Fruit fly (Drosophila melanogaster) whole organism, embryonic: Measurements from ENCODE around the gene CG7183.

Experiments
- B-H2 ChIP-seq: fragments of 200-800 bp; sonication (Bioruptor generic); optimal IDR thresholded peaks from 2 replicates; lab custom pipeline; 2018; ENCODE audit warnings: missing biosample characterization, mild to moderate bottlenecking, missing genetic modification characterization
- BtbVII ChIP-seq: fragments of 200-800 bp; sonication (Bioruptor generic); optimal IDR thresholded peaks from 3 replicates; lab custom pipeline; 2017; ENCODE audit warnings: missing biosample characterization, mild to moderate bottlenecking, missing genetic modification characterization
- CG10209 ChIP-seq: fragments of 200-800 bp; sonication (Bioruptor generic); optimal IDR thresholded peaks from 3 replicates; lab custom pipeline; 2017; ENCODE audit warnings: missing biosample characterization, mild to moderate bottlenecking, missing genetic modification characterization, missing genetic modification reagents
- CG1024 ChIP-seq: fragments of 200-800 bp; sonication (Bioruptor generic); IDR thresholded peaks from 2 replicates; pipeline ENCODE4 v1.3.6; 2022; ENCODE audit warnings: missing biosample characterization, missing genetic modification characterization
- CG10959 ChIP-seq: fragments of 200-800 bp; sonication (Bioruptor generic); IDR thresholded peaks from 2 replicates; pipeline ENCODE4 v1.3.6; 2022; ENCODE audit warnings: missing biosample characterization, missing genetic modification characterization
- CG17568 ChIP-seq: fragments of 200-800 bp; sonication (Bioruptor generic); optimal IDR thresholded peaks from 2 replicates; lab custom pipeline; 2018; ENCODE audit warnings: missing biosample characterization, mild to moderate bottlenecking, missing genetic modification characterization, moderate library complexity
- CG18599 ChIP-seq: fragments of 200-800 bp; sonication (Bioruptor generic); optimal IDR thresholded peaks from 3 replicates; lab custom pipeline; 2017; ENCODE audit warnings: missing biosample characterization, missing genetic modification characterization, mild to moderate bottlenecking, moderate library complexity, missing genetic modification reagents
- CG2678 ChIP-seq: fragments of 200-800 bp; sonication (Bioruptor generic); optimal IDR thresholded peaks from 3 replicates; lab custom pipeline; 2019; ENCODE audit warnings: missing biosample characterization, mild to moderate bottlenecking, missing genetic modification characterization, moderate library complexity
- CG31441 ChIP-seq: fragments of 200-800 bp; sonication (Bioruptor generic); IDR thresholded peaks from 2 replicates; pipeline ENCODE4 v1.3.6; 2022; ENCODE audit warnings: missing biosample characterization, missing genetic modification characterization
- CG3163 ChIP-seq: fragments of 200-800 bp; sonication (Bioruptor generic); optimal IDR thresholded peaks from 3 replicates; lab custom pipeline; 2016; ENCODE audit warnings: missing biosample characterization, missing genetic modification characterization
- CG32767 ChIP-seq: fragments of 200-800 bp; sonication (Bioruptor generic); IDR thresholded peaks from 2 replicates; pipeline ENCODE4 v1.3.6; 2022; ENCODE audit warnings: missing biosample characterization, missing genetic modification characterization
- CG4707 ChIP-seq: fragments of 200-800 bp; sonication (Bioruptor generic); optimal IDR thresholded peaks from 2 replicates; lab custom pipeline; 2018; ENCODE audit warnings: missing biosample characterization, mild to moderate bottlenecking, missing genetic modification characterization, moderate library complexity
- CG6689 ChIP-seq: fragments of 200-800 bp; sonication (Bioruptor generic); IDR thresholded peaks from 2 replicates; pipeline ENCODE4 v1.3.6; 2022; ENCODE audit warnings: missing biosample characterization, missing genetic modification characterization
- CG6791 ChIP-seq: fragments of 200-800 bp; sonication (Bioruptor generic); IDR thresholded peaks from 3 replicates; pipeline ENCODE4 v1.3.6; 2022; ENCODE audit warnings: missing biosample characterization, missing genetic modification characterization; ENCODE audit not compliant: partially characterized antibody
- CG9609 ChIP-seq: fragments of 200-800 bp; sonication (Bioruptor generic); optimal IDR thresholded peaks from 3 replicates; lab custom pipeline; 2016; ENCODE audit warnings: missing biosample characterization, missing genetic modification characterization
- CG9727 ChIP-seq: fragments of 200-800 bp; sonication (Bioruptor generic); optimal IDR thresholded peaks from 3 replicates; lab custom pipeline; 2017; ENCODE audit warnings: missing biosample characterization, mild to moderate bottlenecking, missing genetic modification characterization
- Camta ChIP-seq: fragments of 200-800 bp; sonication (Bioruptor generic); optimal IDR thresholded peaks from 2 replicates; lab custom pipeline; 2016; ENCODE audit warnings: missing biosample characterization, missing genetic modification characterization
- Chrac-16 ChIP-seq: fragments of 200-800 bp; sonication (Bioruptor generic); optimal IDR thresholded peaks from 3 replicates; lab custom pipeline; 2016; ENCODE audit warnings: missing biosample characterization, missing genetic modification characterization
- CrebB ChIP-seq: fragments of 200-800 bp; sonication (Bioruptor generic); optimal IDR thresholded peaks from 3 replicates; lab custom pipeline; 2018; ENCODE audit warnings: missing biosample characterization, mild to moderate bottlenecking, missing genetic modification characterization
- HHEX ChIP-seq: fragments of 200-800 bp; sonication (Bioruptor generic); optimal IDR thresholded peaks from 3 replicates; lab custom pipeline; 2017; ENCODE audit warnings: missing biosample characterization, mild to moderate bottlenecking, missing genetic modification characterization, missing genetic modification reagents
- HLH54F ChIP-seq: fragments of 200-800 bp; sonication (Bioruptor generic); optimal IDR thresholded peaks from 3 replicates; lab custom pipeline; 2016; ENCODE audit warnings: missing biosample characterization, missing genetic modification characterization
- HmgD ChIP-seq: fragments of 200-800 bp; sonication (Bioruptor generic); optimal IDR thresholded peaks from 3 replicates; lab custom pipeline; 2016; ENCODE audit warnings: missing biosample characterization, missing genetic modification characterization
- HmgZ ChIP-seq: fragments of 200-800 bp; sonication (Bioruptor generic); optimal IDR thresholded peaks from 2 replicates; lab custom pipeline; 2018; ENCODE audit warnings: missing biosample characterization, mild to moderate bottlenecking, missing genetic modification characterization
- Med ChIP-seq: fragments of 200-800 bp; sonication (Bioruptor generic); peaks from one replicate; lab custom pipeline; 2016; ENCODE audit warnings: missing biosample characterization, missing genetic modification characterization, mild to moderate bottlenecking, inconsistent platforms, moderate library complexity
- Meics ChIP-seq: fragments of 200-800 bp; sonication (Bioruptor generic); optimal IDR thresholded peaks from 2 replicates; lab custom pipeline; 2017; ENCODE audit warnings: missing biosample characterization, mild to moderate bottlenecking, missing genetic modification characterization
- Six4 ChIP-seq: fragments of 200-800 bp; sonication (Bioruptor generic); optimal IDR thresholded peaks from 2 replicates; lab custom pipeline; 2016; ENCODE audit warnings: missing biosample characterization, missing genetic modification characterization
- Usf ChIP-seq: fragments of 200-800 bp; sonication (Bioruptor generic); optimal IDR thresholded peaks from 2 replicates; lab custom pipeline; 2017; ENCODE audit warnings: missing genotype, missing biosample characterization, missing genetic modification characterization
- Vsx1 ChIP-seq: fragments of 200-800 bp; sonication (Bioruptor generic); optimal IDR thresholded peaks from 2 replicates; lab custom pipeline; 2017; ENCODE audit warnings: missing biosample characterization, mild to moderate bottlenecking, missing genetic modification characterization, missing genetic modification reagents
- amos ChIP-seq: fragments of 200-800 bp; sonication (Bioruptor generic); IDR thresholded peaks from 2 replicates; pipeline ENCODE4 v1.3.6; 2022; ENCODE audit warnings: missing biosample characterization, missing genetic modification characterization; ENCODE audit not compliant: partially characterized antibody
- az2 ChIP-seq: fragments of 200-800 bp; sonication (Bioruptor generic); optimal IDR thresholded peaks from 3 replicates; lab custom pipeline; 2016; ENCODE audit warnings: missing biosample characterization, missing genetic modification characterization
- bowl ChIP-seq: fragments of 200-800 bp; sonication (Bioruptor generic); IDR thresholded peaks from 2 replicates; pipeline ENCODE4 v1.3.6; 2022; ENCODE audit warnings: missing biosample characterization, missing genetic modification characterization
- caup ChIP-seq: fragments of 200-800 bp; sonication (Bioruptor generic); optimal IDR thresholded peaks from 3 replicates; lab custom pipeline; 2017; ENCODE audit warnings: missing biosample characterization, mild to moderate bottlenecking, missing genetic modification characterization, moderate library complexity; ENCODE audit not compliant: severe bottlenecking
- da ChIP-seq: fragments of 200-800 bp; sonication (Bioruptor generic); optimal IDR thresholded peaks from 2 replicates; lab custom pipeline; 2016; ENCODE audit warnings: missing biosample characterization, missing genetic modification characterization
- dan ChIP-seq: fragments of 200-800 bp; sonication (Bioruptor generic); IDR thresholded peaks from 2 replicates; pipeline ENCODE4 v1.3.6; 2022; ENCODE audit warnings: missing biosample characterization, missing genetic modification characterization
- dati ChIP-seq: fragments of 200-800 bp; sonication (Bioruptor generic); IDR thresholded peaks from 2 replicates; pipeline ENCODE4 v1.3.6; 2022; ENCODE audit warnings: missing biosample characterization, missing genetic modification characterization
- ems ChIP-seq: fragments of 200-800 bp; sonication (Bioruptor generic); optimal IDR thresholded peaks from 3 replicates; lab custom pipeline; 2016; ENCODE audit warnings: missing biosample characterization, missing genetic modification characterization
- gem ChIP-seq: fragments of 200-800 bp; sonication (Bioruptor generic); optimal IDR thresholded peaks from 2 replicates; lab custom pipeline; 2019; ENCODE audit warnings: missing biosample characterization, mild to moderate bottlenecking, missing genetic modification characterization, moderate library complexity
- grau ChIP-seq: fragments of 200-800 bp; optimal IDR thresholded peaks from 3 replicates; lab custom pipeline; 2019; ENCODE audit warnings: missing biosample characterization, mild to moderate bottlenecking, missing genetic modification characterization, moderate library complexity
- inv ChIP-seq: fragments of 200-800 bp; sonication (Bioruptor generic); IDR thresholded peaks from 2 replicates; pipeline ENCODE4 v1.3.6; 2022; ENCODE audit warnings: missing biosample characterization, missing genetic modification characterization; ENCODE audit not compliant: partially characterized antibody
- luna ChIP-seq: fragments of 200-800 bp; sonication (Bioruptor generic); optimal IDR thresholded peaks from 2 replicates; lab custom pipeline; 2016; ENCODE audit warnings: missing biosample characterization, missing genetic modification characterization
- nmo ChIP-seq: fragments of 200-800 bp; sonication (Bioruptor generic); optimal IDR thresholded peaks from 2 replicates; lab custom pipeline; 2018; ENCODE audit warnings: missing biosample characterization, mild to moderate bottlenecking, missing genetic modification characterization, moderate library complexity
- org-1 ChIP-seq: fragments of 200-800 bp; sonication (Bioruptor generic); optimal IDR thresholded peaks from 2 replicates; lab custom pipeline; 2017; ENCODE audit warnings: missing biosample characterization, missing genetic modification characterization
- p53 ChIP-seq: fragments of 200-800 bp; sonication (Bioruptor generic); optimal IDR thresholded peaks from 2 replicates; lab custom pipeline; 2016; ENCODE audit warnings: missing biosample characterization, missing genetic modification characterization
- sr ChIP-seq: fragments of 200-800 bp; sonication (Bioruptor generic); IDR thresholded peaks from 3 replicates; pipeline ENCODE4 v1.3.6; 2022; ENCODE audit warnings: missing biosample characterization, missing genetic modification characterization
- ttk ChIP-seq: fragments of 200-800 bp; sonication (Bioruptor generic); IDR thresholded peaks from 2 replicates; pipeline ENCODE4 v2.1.2; 2022; ENCODE audit warnings: missing biosample characterization, missing genetic modification characterization
- vfl ChIP-seq: fragments of 200-800 bp; sonication (Bioruptor generic); optimal IDR thresholded peaks from 2 replicates; lab custom pipeline; 2016; ENCODE audit warnings: missing biosample characterization, missing genetic modification characterization
- z ChIP-seq: fragments of 200-800 bp; sonication (Bioruptor generic); IDR thresholded peaks from 3 replicates; pipeline ENCODE4 v1.3.6; 2022; ENCODE audit warnings: missing biosample characterization, missing genetic modification characterization

The CG7183 gene

dm6 chr3R:18196622-18196990 is 23.9 kb downstream of the CG7183 start (continued):
- TF ChIP-seq HmgZ (tag; lab: Kevin White, UChicago), result no peak
- TF ChIP-seq luna (GFP tag; lab: Kevin White, UChicago), result no peak
- peak; percentile 63 for TF ChIP-seq Vsx1 (GFP tag; lab: Kevin White, UChicago)
- no peak for TF ChIP-seq CG2678 (tag; lab: Kevin White, UChicago)
- TF ChIP-seq HLH54F (GFP tag; lab: Kevin White, UChicago), result no peak
- TF ChIP-seq CG31441, result no peak

dm6 chr3R:18195295-18195694 is 25.2 kb downstream of the CG7183 start:
- no peak for TF ChIP-seq grau
- TF ChIP-seq CG17568 (GFP tag; lab: Kevin White, UChicago), result no peak
- TF ChIP-seq Med (GFP tag; lab: Kevin White, UChicago), result peak; percentile 42
- no peak for TF ChIP-seq CG6689 (GFP tag; lab: Robert Waterston, UW)
- no peak for TF ChIP-seq ttk (GFP tag; lab: Robert Waterston, UW)
- TF ChIP-seq Camta (GFP tag; lab: Kevin White, UChicago), result no peak
- TF ChIP-seq CG10959 (GFP tag; lab: Robert Waterston, UW), result no peak
- TF ChIP-seq CG3163 (GFP tag; lab: Kevin White, UChicago), result no peak

dm6 chr3R:18191867-18192266 is 28.6 kb downstream of the CG7183 start, which contains the start of gene CG14313:
Gene CG14313, minus strand, starts transcription at chr3R:18191967.
- peak; percentile 32 for TF ChIP-seq Med (GFP tag; lab: Kevin White, UChicago)
- TF ChIP-seq caup, result no peak
- peak; percentile 7; the same call in 1 of the 2 replicates for TF ChIP-seq amos
- 0 out of 3 replicates have a peak, but pooled peaks have one; percentile 6 for TF ChIP-seq z (GFP tag; lab: Robert Waterston, UW)

dm6 chr3R:18188702-18189125 is 31.8 kb downstream of the CG7183 start, which contains the start of the genes CG12321 and MED17:
Gene CG12321, minus strand, starts transcription at chr3R:18188707.
Gene MED17, plus strand, starts transcription at chr3R:18189072.
- TF ChIP-seq BtbVII (GFP tag; lab: Kevin White, UChicago) (peak; percentile 86), CG6791 (GFP tag; lab: Robert Waterston, UW) (no peak), CG32767 (GFP tag; lab: Robert Waterston, UW) (peak; percentile 72), CG1024 (GFP tag; lab: Robert Waterston, UW) (no peak), bowl (no peak), HmgD (GFP tag; lab: Kevin White, UChicago) (no peak), CrebB (tag; lab: Kevin White, UChicago) (peak; percentile 50), da (no peak), CG18599 (GFP tag; lab: Kevin White, UChicago) (peak; percentile 88), vfl (GFP tag; lab: Kevin White, UChicago) (peak; percentile 58), p53 (GFP tag; lab: Kevin White, UChicago) (no peak), CG10209 (GFP tag; lab: Kevin White, UChicago) (peak; percentile 92), dati (GFP tag; lab: Robert Waterston, UW) (no peak), ems (GFP tag; lab: Kevin White, UChicago) (no peak), CG4707 (no peak), nmo (peak; percentile 94), B-H2 (peak; percentile 88), org-1 (GFP tag; lab: Kevin White, UChicago) (peak; percentile 62), Usf (GFP tag; lab: Kevin White, UChicago) (peak; percentile 85), Six4 (GFP tag; lab: Kevin White, UChicago) (peak; percentile 84), sr (GFP tag; lab: Robert Waterston, UW) (no peak), CG9609 (GFP tag; lab: Kevin White, UChicago) (peak; percentile 56), Meics (GFP tag; lab: Kevin White, UChicago) (peak; percentile 100), dan (GFP tag; lab: Robert Waterston, UW) (peak; percentile 49; the same call in 1 of the 2 replicates), az2 (GFP tag; lab: Kevin White, UChicago) (peak; percentile 91), gem (tag; lab: Kevin White, UChicago) (peak; percentile 92), HHEX (GFP tag; lab: Kevin White, UChicago) (peak; percentile 87), inv (GFP tag; lab: Robert Waterston, UW) (no peak), CG9727 (GFP tag; lab: Kevin White, UChicago) (peak; percentile 90), Chrac-16 (GFP tag; lab: Kevin White, UChicago) (peak; percentile 92)
